Worm (Caenorhabditis elegans) whole organism, L1 larva: ENCODE data around the gene bath-37.

Experiments used
- C04F5.9 ChIP-seq: sonication (generic microtip); optimal IDR thresholded peaks from 2 replicates; lab custom pipeline; 2016; ENCODE audit warnings: missing genetic modification characterization, missing compliant biosample characterization
- C16A3.4 ChIP-seq: fragments of 150-350 bp; optimal IDR thresholded peaks from 2 replicates; lab custom pipeline; 2014; ENCODE audit warnings: missing biosample characterization, missing genetic modification characterization
- C34B4.2 ChIP-seq: sonication (generic microtip); optimal IDR thresholded peaks from 2 replicates; lab custom pipeline; 2017; ENCODE audit warnings: mild to moderate bottlenecking, missing genetic modification characterization, missing compliant biosample characterization
- F16B12.6 ChIP-seq: fragments of 150-350 bp; optimal IDR thresholded peaks from 2 replicates; lab custom pipeline; 2014; ENCODE audit warnings: missing biosample characterization, missing genetic modification characterization
- Y116A8C.19 ChIP-seq: sonication (generic microtip); optimal IDR thresholded peaks from 2 replicates; lab custom pipeline; 2016; ENCODE audit warnings: missing compliant biosample characterization, missing genetic modification characterization, borderline replicate concordance
- aha-1 ChIP-seq: fragments of 150-350 bp; optimal IDR thresholded peaks from 2 replicates; lab custom pipeline; 2014; ENCODE audit warnings: missing biosample characterization, missing genetic modification characterization
- blmp-1 ChIP-seq: fragments of 150-350 bp; optimal IDR thresholded peaks from 2 replicates; lab custom pipeline; 2014; ENCODE audit warnings: missing biosample characterization, missing genetic modification characterization
- ceh-63 ChIP-seq: fragments of 200-800 bp; sonication (Bioruptor generic); optimal IDR thresholded peaks from 2 replicates; lab custom pipeline; 2018; ENCODE audit warnings: mild to moderate bottlenecking, missing genetic modification characterization, missing compliant biosample characterization
- dpl-1 ChIP-seq, 3 experiments: fragments of 150-350 bp in 2 of 3; sonication (generic microtip) in 1 of 3; optimal IDR thresholded peaks; 2 replicates each; lab custom pipeline; 2014 to 2017; ENCODE audit warnings: missing biosample characterization in 3 of 3, missing genetic modification characterization in 3 of 3, missing genetic modification reagents in 3 of 3
- dsc-1 ChIP-seq: sonication (generic microtip); optimal IDR thresholded peaks from 2 replicates; lab custom pipeline; 2016; ENCODE audit warnings: mild to moderate bottlenecking, missing genetic modification characterization, missing compliant biosample characterization
- efl-1 ChIP-seq, 4 experiments: fragments of 150-350 bp; optimal IDR thresholded peaks in 3 of 4; peaks in 1 of 4; 1 replicate in 1 of 4; 2 replicates in 3 of 4; lab custom pipeline; 2014; ENCODE audit warnings: missing biosample characterization in 2 of 4, missing genetic modification characterization in 2 of 4, missing genetic modification reagents in 2 of 4
- efl-3 ChIP-seq: fragments of 200-800 bp; sonication (Bioruptor generic); optimal IDR thresholded peaks from 2 replicates; lab custom pipeline; 2018; ENCODE audit warnings: mild to moderate bottlenecking, missing genetic modification characterization, missing compliant biosample characterization
- fkh-8 ChIP-seq: sonication (generic microtip); optimal IDR thresholded peaks from 2 replicates; lab custom pipeline; 2016; ENCODE audit warnings: mild to moderate bottlenecking, missing genetic modification characterization, missing compliant biosample characterization
- grh-1 ChIP-seq: fragments of 200-800 bp; sonication (Bioruptor generic); IDR thresholded peaks from 2 replicates; pipeline ENCODE4 v1.3.6; 2022; ENCODE audit warnings: missing genetic modification reagents, missing genetic modification characterization, missing compliant biosample characterization
- hlh-17 ChIP-seq: fragments of 200-800 bp; sonication (Bioruptor generic); optimal IDR thresholded peaks from 2 replicates; lab custom pipeline; 2018; ENCODE audit warnings: missing genetic modification characterization, mild to moderate bottlenecking, missing compliant biosample characterization, moderate library complexity, borderline replicate concordance
- hlh-4 ChIP-seq: sonication (generic microtip); optimal IDR thresholded peaks from 2 replicates; lab custom pipeline; 2016; ENCODE audit warnings: mild to moderate bottlenecking, missing genetic modification characterization, missing compliant biosample characterization
- jun-1 ChIP-seq: fragments of 150-350 bp; optimal IDR thresholded peaks from 2 replicates; lab custom pipeline; 2014; ENCODE audit warnings: missing biosample characterization, missing genetic modification reagents, missing genetic modification characterization
- lin-13 ChIP-seq: fragments of 150-350 bp; optimal IDR thresholded peaks from 2 replicates; lab custom pipeline; 2014; ENCODE audit warnings: missing biosample characterization, missing genetic modification reagents, missing genetic modification characterization
- lin-14 ChIP-seq: fragments of 200-800 bp; sonication (Bioruptor generic); optimal IDR thresholded peaks from 2 replicates; lab custom pipeline; 2018; ENCODE audit warnings: mild to moderate bottlenecking, missing genetic modification characterization, moderate library complexity, missing compliant biosample characterization
- lin-15B ChIP-seq: fragments of 150-350 bp; sonication (generic microtip); optimal IDR thresholded peaks from 3 replicates; lab custom pipeline; 2014; ENCODE audit warnings: missing biosample characterization, missing genetic modification characterization
- lin-35 ChIP-seq, 2 experiments: fragments of 150-350 bp; optimal IDR thresholded peaks; 2 replicates each; lab custom pipeline; 2014; ENCODE audit warnings: missing biosample characterization in 2 of 2, missing genetic modification characterization in 2 of 2, missing genetic modification reagents in 2 of 2
- lin-39 ChIP-seq: fragments of 150-350 bp; optimal IDR thresholded peaks from 2 replicates; lab custom pipeline; 2014; ENCODE audit warnings: missing biosample characterization, missing genetic modification reagents, missing genetic modification characterization
- lsy-2 ChIP-seq, 2 experiments: fragments of 150-350 bp; optimal IDR thresholded peaks; 2 replicates each; lab custom pipeline; 2014; ENCODE audit warnings: missing biosample characterization in 2 of 2, missing genetic modification characterization in 2 of 2
- mef-2 ChIP-seq: fragments of 150-350 bp; optimal IDR thresholded peaks from 2 replicates; lab custom pipeline; 2014; ENCODE audit warnings: missing biosample characterization, missing genetic modification characterization
- mep-1 ChIP-seq: fragments of 150-350 bp; optimal IDR thresholded peaks from 2 replicates; lab custom pipeline; 2014; ENCODE audit warnings: missing biosample characterization, missing genetic modification characterization
- nhr-11 ChIP-seq: fragments of 150-350 bp; optimal IDR thresholded peaks from 2 replicates; lab custom pipeline; 2014; ENCODE audit warnings: missing biosample characterization, missing genetic modification characterization
- nhr-20 ChIP-seq: sonication (generic microtip); optimal IDR thresholded peaks from 2 replicates; lab custom pipeline; 2016; ENCODE audit warnings: mild to moderate bottlenecking, missing genetic modification characterization, missing compliant biosample characterization
- nhr-28 ChIP-seq: fragments of 150-350 bp; optimal IDR thresholded peaks from 2 replicates; lab custom pipeline; 2014; ENCODE audit warnings: missing biosample characterization, missing genetic modification characterization
- nhr-47 ChIP-seq: sonication (generic microtip); optimal IDR thresholded peaks from 2 replicates; lab custom pipeline; 2016; ENCODE audit warnings: mild to moderate bottlenecking, missing genetic modification characterization, moderate library complexity, missing compliant biosample characterization
- nhr-71 ChIP-seq: sonication (generic microtip); optimal IDR thresholded peaks from 2 replicates; lab custom pipeline; 2016; ENCODE audit warnings: mild to moderate bottlenecking, missing genetic modification characterization, moderate library complexity, missing compliant biosample characterization
- nhr-76 ChIP-seq: sonication (generic microtip); optimal IDR thresholded peaks from 2 replicates; lab custom pipeline; 2017; ENCODE audit warnings: missing biosample characterization, missing genetic modification characterization
- nhr-77 ChIP-seq: fragments of 150-350 bp; optimal IDR thresholded peaks from 2 replicates; lab custom pipeline; 2014; ENCODE audit warnings: missing biosample characterization, missing genetic modification characterization
- nhr-84 ChIP-seq: sonication (generic microtip); optimal IDR thresholded peaks from 2 replicates; lab custom pipeline; 2017; ENCODE audit warnings: missing biosample characterization, missing genetic modification characterization
- nhr-85 ChIP-seq: sonication (generic microtip); peaks from one replicate; lab custom pipeline; 2016; ENCODE audit warnings: missing genetic modification characterization, inconsistent platforms, missing compliant biosample characterization
- skn-1 ChIP-seq: fragments of 150-350 bp; optimal IDR thresholded peaks from 2 replicates; lab custom pipeline; 2014; ENCODE audit warnings: missing biosample characterization, missing genetic modification characterization
- snpc-4 ChIP-seq: fragments of 150-350 bp; optimal IDR thresholded peaks from 2 replicates; lab custom pipeline; 2014; ENCODE audit warnings: missing biosample characterization, missing genetic modification characterization
- snu-23 ChIP-seq: sonication (generic microtip); optimal IDR thresholded peaks from 2 replicates; lab custom pipeline; 2016; ENCODE audit warnings: missing genetic modification characterization, missing compliant biosample characterization
- swsn-7 ChIP-seq: sonication (generic microtip); optimal IDR thresholded peaks from 2 replicates; lab custom pipeline; 2016; ENCODE audit warnings: missing genetic modification characterization, missing compliant biosample characterization
- tlp-1 ChIP-seq: fragments of 150-350 bp; optimal IDR thresholded peaks from 2 replicates; lab custom pipeline; 2014; ENCODE audit warnings: missing biosample characterization, missing genetic modification characterization
- unc-62 ChIP-seq: fragments of 150-350 bp; optimal IDR thresholded peaks from 2 replicates; lab custom pipeline; 2014; ENCODE audit warnings: missing biosample characterization, missing genetic modification reagents, missing genetic modification characterization
- unc-98 ChIP-seq: fragments of 200-800 bp; sonication (Bioruptor generic); IDR thresholded peaks from 2 replicates; pipeline ENCODE4 v1.3.6; 2022; ENCODE audit warnings: missing genetic modification characterization, missing compliant biosample characterization
- vab-15 ChIP-seq: sonication (generic microtip); optimal IDR thresholded peaks from 2 replicates; lab custom pipeline; 2017; ENCODE audit warnings: missing genotype, mild to moderate bottlenecking, missing genetic modification characterization, missing compliant biosample characterization
- xbp-1 ChIP-seq: sonication (generic microtip); optimal IDR thresholded peaks from 2 replicates; lab custom pipeline; 2016; ENCODE audit warnings: missing genetic modification characterization, missing compliant biosample characterization
- zag-1 ChIP-seq: fragments of 150-350 bp; optimal IDR thresholded peaks from 2 replicates; lab custom pipeline; 2014; ENCODE audit warnings: missing biosample characterization, missing genetic modification characterization

Gene bath-37

ce11 chrIV:12075497-12075896 is 6.8 kb downstream of the bath-37 start, which contains the start of gene K08E4.7:
K08E4.7 (plus strand) TSS chrIV:12075797.
- TF ChIP-seq C16A3.4 (tag; lab: Kevin White, UChicago) (no peak), blmp-1 (tag; lab: Kevin White, UChicago) (no peak), vab-15 (tag; lab: Kevin White, UChicago) (no peak), fkh-8 (tag; lab: Kevin White, UChicago) (no peak), nhr-77 (tag; lab: Kevin White, UChicago) (no peak), unc-62 (GFP tag; lab: Kevin White, UChicago) (no peak), hlh-17 (GFP tag; lab: Kevin White, UChicago) (no peak), snpc-4 (tag; lab: Kevin White, UChicago) (no peak), nhr-76 (no peak), lin-39 (tag; lab: Kevin White, UChicago) (no peak), lin-15B (tag; lab: Kevin White, UChicago) (no peak), nhr-85 (tag; lab: Kevin White, UChicago) (no peak), swsn-7 (tag; lab: Kevin White, UChicago) (no peak), unc-98 (GFP tag; lab: Robert Waterston, UW) (no peak), lin-13 (GFP tag; lab: Kevin White, UChicago) (no peak), nhr-28 (tag; lab: Kevin White, UChicago) (no peak)
- TF ChIP-seq, all 84 proteins: peak for 0

ce11 chrIV:12078112-12078812 is 9.6 kb downstream of the bath-37 start, which contains the start of gene tmed-1:
tmed-1 (minus strand) TSS chrIV:12078162.
- TF ChIP-seq tlp-1 = no peak
- TF ChIP-seq lsy-2 (tag; optimal IDR thresholded peaks at IDR 0.05; lab: Kevin White, UChicago) = peak in 1 of 2 experiments; percentile 24
- TF ChIP-seq blmp-1 (tag; lab: Kevin White, UChicago) = no peak
- peak in 1 of 3 experiments; percentile 45 for TF ChIP-seq dpl-1 (GFP tag; optimal IDR thresholded peaks at IDR 0.05; lab: Kevin White, UChicago)
- TF ChIP-seq aha-1 (tag; lab: Kevin White, UChicago) = no peak
- no peak for TF ChIP-seq efl-1 (optimal IDR thresholded peaks at IDR 0.05; lab: Kevin White, UChicago)
- TF ChIP-seq efl-1 (GFP tag; optimal IDR thresholded peaks at IDR 0.05 in 1 of 2; lab: Kevin White, UChicago) = peak in 1 of 2 experiments; percentile 26
- TF ChIP-seq hlh-17 (GFP tag; lab: Kevin White, UChicago) = no peak
- TF ChIP-seq C04F5.9 (tag; lab: Kevin White, UChicago) = no peak
- TF ChIP-seq efl-3 (GFP tag; lab: Kevin White, UChicago) = no peak
- peak in 1 of 2 experiments; percentile 3 for TF ChIP-seq lin-35 (GFP tag; optimal IDR thresholded peaks at IDR 0.05; lab: Kevin White, UChicago)
- TF ChIP-seq dsc-1 (tag; lab: Kevin White, UChicago) = no peak
- no peak for TF ChIP-seq ceh-63 (GFP tag; lab: Kevin White, UChicago)

- TF ChIP-seq mep-1 (tag; lab: Kevin White, UChicago) (peak; percentile 56), swsn-7 (tag; lab: Kevin White, UChicago) (peak; percentile 3), nhr-20 (tag; lab: Kevin White, UChicago) (peak; percentile 38), F16B12.6 (tag; lab: Kevin White, UChicago) (peak; percentile 20), jun-1 (tag; lab: Kevin White, UChicago) (no peak), fkh-8 (tag; lab: Kevin White, UChicago) (peak; percentile 21), grh-1 (GFP tag; lab: Robert Waterston, UW) (no peak), lsy-2 (tag; optimal IDR thresholded peaks at IDR 0.05; lab: Kevin White, UChicago) (peak; percentile 29 to 72), hlh-4 (tag; lab: Kevin White, UChicago) (no peak), nhr-47 (tag; lab: Kevin White, UChicago) (peak; percentile 6), C04F5.9 (tag; lab: Kevin White, UChicago) (peak; percentile 14), lin-35 (GFP tag; optimal IDR thresholded peaks at IDR 0.05; lab: Kevin White, UChicago) (peak; percentile 80 to 92), nhr-11 (no peak), lin-13 (GFP tag; lab: Kevin White, UChicago) (no peak), C16A3.4 (tag; lab: Kevin White, UChicago) (peak; percentile 37), C34B4.2 (tag; lab: Kevin White, UChicago) (no peak), dpl-1 (GFP tag; optimal IDR thresholded peaks at IDR 0.05; lab: Kevin White, UChicago) (peak; percentile 61 to 86 (median 80)), blmp-1 (tag; lab: Kevin White, UChicago) (peak; percentile 86), mef-2 (tag; lab: Kevin White, UChicago) (no peak), Y116A8C.19 (tag; lab: Kevin White, UChicago) (no peak), lin-15B (tag; lab: Kevin White, UChicago) (peak; percentile 71), snu-23 (GFP tag; lab: Kevin White, UChicago) (peak; percentile 55), skn-1 (peak; percentile 37), nhr-71 (tag; lab: Kevin White, UChicago) (peak; percentile 50), lin-14 (GFP tag; lab: Kevin White, UChicago) (peak; percentile 40), nhr-84 (tag; lab: Kevin White, UChicago) (no peak), zag-1 (no peak), efl-3 (GFP tag; lab: Kevin White, UChicago) (no peak), xbp-1 (tag; lab: Kevin White, UChicago) (peak; percentile 36)
These were observed 10.3 kb downstream of the bath-37 start, which contains the start of gene lex-1 for ce11 chrIV:12078907-12079523. lex-1 (plus strand) TSS chrIV:12079473.
